Worm (Caenorhabditis elegans): ENCODE measurements around the gene Y38E10A.3.

Y38E10A.3 gene

DNA sequence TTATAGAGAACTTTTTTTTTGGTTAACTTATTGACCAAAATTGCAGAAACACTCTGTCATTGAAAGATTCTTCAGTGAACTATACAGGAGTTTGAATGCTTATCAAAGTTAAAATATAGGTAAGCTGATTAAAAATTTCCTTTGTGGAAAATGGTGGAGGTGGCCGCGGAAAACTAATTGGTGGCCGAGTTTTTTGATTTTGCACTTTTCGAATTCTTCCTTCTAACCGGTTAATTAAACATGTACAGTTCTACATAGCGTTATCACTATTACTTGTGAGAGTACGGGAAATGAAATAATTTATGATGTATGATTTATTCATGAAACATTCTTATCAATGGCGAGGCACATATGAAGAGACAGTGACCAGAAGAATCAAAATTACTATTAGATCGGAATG, 3.2 kb upstream of the Y38E10A.3 start, which contains the start of gene clec-8:
clec-8 (minus strand) TSS at position 308 of the 400 bp plus-strand sequence.
- TF ChIP-seq W03F9.2 (tag; optimal IDR thresholded peaks at IDR 0.05) (no peak), dao-5 (tag; optimal IDR thresholded peaks at IDR 0.05) (no peak), him-1 (tag; optimal IDR thresholded peaks at IDR 0.05) (no peak)

- TF ChIP-seq him-1 (tag; optimal IDR thresholded peaks at IDR 0.05) (no peak), W03F9.2 (tag; optimal IDR thresholded peaks at IDR 0.05) (no peak), dao-5 (tag; optimal IDR thresholded peaks at IDR 0.05) (no peak)
Measured at ce11 chrII:12573541-12573940, 1.0 kb downstream of the Y38E10A.3 start, which contains the start of gene Y38E10A.2. TSS of gene Y38E10A.2 (minus strand) at chrII:12573641.

- TF ChIP-seq W03F9.2 (tag; optimal IDR thresholded peaks at IDR 0.05) = no peak
- no peak for TF ChIP-seq him-1 (tag; optimal IDR thresholded peaks at IDR 0.05)
- TF ChIP-seq dao-5 (tag; optimal IDR thresholded peaks at IDR 0.05) = no peak
Measured at ce11 chrII:12572760-12573159, 1.8 kb downstream of the Y38E10A.3 start, which contains the start of gene Y38E10A.35. TSS of gene Y38E10A.35 (minus strand) at chrII:12572860.

DNA sequence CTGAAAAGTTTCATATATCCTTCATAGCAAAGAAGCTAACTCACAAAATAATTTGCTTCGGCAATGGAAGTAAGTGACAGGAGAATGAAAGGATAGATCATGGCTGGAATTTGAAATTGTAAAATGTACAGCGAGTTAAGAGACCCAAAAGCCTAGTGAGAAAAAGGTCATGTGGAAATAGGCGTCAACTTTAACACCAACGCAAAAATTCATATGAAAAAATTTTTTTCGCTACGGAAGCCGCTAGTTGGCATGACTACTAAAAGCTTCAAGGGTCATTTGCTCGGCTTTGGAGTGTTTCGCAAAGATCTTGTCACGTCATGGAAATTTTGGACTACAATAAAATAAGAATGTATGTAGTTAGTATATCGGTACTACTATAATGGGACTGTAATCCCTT, 4.0 kb downstream of the Y38E10A.3 start, which contains the start of gene Y38E10A.1:
Y38E10A.1 (minus strand) TSS at position 101 of the 400 bp plus-strand sequence.
- no peak for TF ChIP-seq him-1 (tag; optimal IDR thresholded peaks at IDR 0.05)
- TF ChIP-seq W03F9.2 (tag; optimal IDR thresholded peaks at IDR 0.05) = no peak
- TF ChIP-seq dao-5 (tag; optimal IDR thresholded peaks at IDR 0.05) = no peak

DNA sequence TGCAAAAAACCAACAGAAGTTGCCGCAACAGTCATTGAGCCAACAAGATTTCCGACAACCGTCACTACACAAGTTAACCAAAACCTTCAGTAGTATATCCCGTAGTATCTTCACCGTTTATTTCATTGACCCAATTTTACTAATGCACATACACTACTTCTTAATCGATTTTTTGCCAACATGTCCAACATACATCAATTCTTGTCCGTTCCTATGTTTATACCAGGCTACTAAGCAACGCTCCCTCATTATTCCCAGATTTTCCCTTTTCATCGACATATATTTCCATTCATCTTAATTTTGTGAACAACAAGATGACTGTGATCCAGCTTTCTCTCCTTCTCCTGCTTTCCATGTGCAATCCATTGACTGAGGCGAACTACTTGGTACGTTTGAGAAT, 8.7 kb downstream of the Y38E10A.3 start, which contains the start of gene F49C5.7:
F49C5.7 (plus strand) TSS at position 301 of the 400 bp plus-strand sequence.
- TF ChIP-seq W03F9.2 (tag; optimal IDR thresholded peaks at IDR 0.05) = no peak
- no peak for TF ChIP-seq dao-5 (tag; optimal IDR thresholded peaks at IDR 0.05)
- no peak for TF ChIP-seq him-1 (tag; optimal IDR thresholded peaks at IDR 0.05)

- TF ChIP-seq him-1 (tag; optimal IDR thresholded peaks at IDR 0.05) (no peak), dao-5 (tag; optimal IDR thresholded peaks at IDR 0.05) (no peak), W03F9.2 (tag; optimal IDR thresholded peaks at IDR 0.05) (no peak)
Measured at ce11 chrII:12560210-12560609, 14.4 kb downstream of the Y38E10A.3 start, which contains the start of gene F49C5.12. TSS of gene F49C5.12 (minus strand) at chrII:12560310.

DNA sequence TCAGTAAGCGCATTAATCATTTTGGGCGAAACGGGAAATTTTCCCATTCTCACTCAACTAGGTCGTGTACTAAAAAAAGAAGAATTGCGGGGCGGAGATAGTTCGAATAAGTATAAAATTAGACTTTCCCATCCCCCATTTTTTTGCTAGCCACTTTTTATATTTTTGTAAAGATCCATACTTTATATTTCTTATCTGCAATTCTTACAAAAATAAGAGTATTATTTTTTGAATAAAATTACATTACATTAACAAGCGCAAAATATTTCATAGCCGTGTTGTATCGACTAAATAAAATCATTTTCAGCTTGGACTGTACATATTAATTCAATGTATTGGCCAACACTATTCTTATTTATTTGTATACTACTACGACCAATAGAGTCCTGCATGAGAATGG, 19.0 kb downstream of the Y38E10A.3 start, which contains the start of gene F49C5.11:
F49C5.11 (plus strand) TSS at position 301 of the 400 bp plus-strand sequence.
- TF ChIP-seq him-1 (tag; optimal IDR thresholded peaks at IDR 0.05) (no peak), W03F9.2 (tag; optimal IDR thresholded peaks at IDR 0.05) (no peak), dao-5 (tag; optimal IDR thresholded peaks at IDR 0.05) (no peak)

DNA sequence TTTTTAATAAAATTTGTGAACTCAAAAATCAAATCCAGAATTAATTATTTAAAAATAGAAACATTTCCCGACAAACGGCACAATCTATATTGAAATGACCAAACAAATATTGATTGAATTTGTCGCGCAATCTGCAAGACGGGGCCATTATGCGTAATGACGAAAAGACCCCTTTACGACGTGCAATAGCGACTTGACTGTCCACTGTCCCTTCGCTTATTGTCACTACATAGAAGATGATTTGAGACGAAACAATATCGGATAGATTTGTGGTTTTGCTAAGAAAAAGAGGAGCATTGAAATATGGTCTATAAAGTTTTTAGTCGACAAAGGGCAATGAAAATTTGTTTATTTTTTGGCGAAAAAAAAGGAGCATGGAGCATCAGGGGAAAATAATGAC, 23.6 kb downstream of the Y38E10A.3 start:
- no peak for TF ChIP-seq W03F9.2 (tag; optimal IDR thresholded peaks at IDR 0.05)

ce11 chrII:12549613-12550012, 25.0 kb downstream of the Y38E10A.3 start:
- TF ChIP-seq him-1 (tag; optimal IDR thresholded peaks at IDR 0.05) = no peak
- no peak for TF ChIP-seq dao-5 (tag; optimal IDR thresholded peaks at IDR 0.05)
- TF ChIP-seq W03F9.2 (tag; optimal IDR thresholded peaks at IDR 0.05) = no peak

- TF ChIP-seq W03F9.2 (tag; optimal IDR thresholded peaks at IDR 0.05) = no peak
- no peak for TF ChIP-seq dao-5 (tag; optimal IDR thresholded peaks at IDR 0.05)
- TF ChIP-seq him-1 (tag; optimal IDR thresholded peaks at IDR 0.05) = no peak
Measured at ce11 chrII:12547547-12547946, 27.0 kb downstream of the Y38E10A.3 start, which contains the start of gene F49C5.16. TSS of gene F49C5.16 (plus strand) at chrII:12547847.

- TF ChIP-seq him-1 (tag; optimal IDR thresholded peaks at IDR 0.05) (no peak), W03F9.2 (tag; optimal IDR thresholded peaks at IDR 0.05) (no peak), dao-5 (tag; optimal IDR thresholded peaks at IDR 0.05) (no peak)
Measured at ce11 chrII:12546413-12546812, 28.2 kb downstream of the Y38E10A.3 start, which contains the start of the genes F49C5.5 and F49C5.10. TSS of gene F49C5.5 (minus strand) at chrII:12546513. TSS of gene F49C5.10 (plus strand) at chrII:12546756.

DNA sequence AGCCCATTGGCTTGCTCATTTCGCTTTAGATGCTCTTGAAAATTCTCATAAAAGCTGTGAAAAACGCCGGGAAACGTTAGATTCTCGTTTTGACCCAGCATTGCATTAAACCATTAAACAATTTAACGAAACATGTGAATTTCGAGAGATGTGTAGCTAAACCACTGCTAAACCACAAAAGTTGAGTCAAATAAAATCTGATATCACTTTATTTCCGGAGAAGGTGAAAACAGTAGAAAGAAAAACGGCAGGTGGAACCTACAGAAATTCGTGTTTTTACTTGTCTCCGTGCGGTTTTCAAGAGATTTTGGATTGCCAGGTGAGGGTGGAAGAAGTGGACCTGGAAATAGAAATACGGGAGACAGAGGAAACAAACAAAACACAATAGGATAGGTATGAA, 30.0 kb downstream of the Y38E10A.3 start, which contains the start of gene F49C5.9:
F49C5.9 (minus strand) TSS at position 101 of the 400 bp plus-strand sequence.
- no peak for TF ChIP-seq W03F9.2 (tag; optimal IDR thresholded peaks at IDR 0.05)
- no peak for TF ChIP-seq him-1 (tag; optimal IDR thresholded peaks at IDR 0.05)
- TF ChIP-seq dao-5 (tag; optimal IDR thresholded peaks at IDR 0.05) = no peak

DNA sequence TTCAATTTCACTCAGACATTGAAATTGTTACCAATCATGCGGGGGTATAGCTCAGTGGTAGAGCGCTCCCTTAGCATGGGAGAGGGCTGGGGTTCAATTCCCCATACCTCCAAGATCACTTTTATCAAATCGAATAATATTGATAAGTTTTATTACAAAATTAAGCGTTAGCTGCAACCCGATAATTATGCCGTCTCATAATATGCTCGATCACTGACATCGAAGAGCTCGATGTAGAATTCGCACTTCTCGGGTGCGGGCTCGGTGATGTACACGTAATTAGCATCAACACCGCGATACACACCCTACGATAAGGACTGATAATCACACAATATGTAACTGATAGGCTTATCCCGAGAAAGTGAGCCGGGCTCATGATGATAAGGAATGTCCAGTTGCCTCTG, 32.0 kb downstream of the Y38E10A.3 start:
- TF ChIP-seq W03F9.2 (tag; optimal IDR thresholded peaks at IDR 0.05) (no peak), dao-5 (tag; optimal IDR thresholded peaks at IDR 0.05) (no peak), him-1 (tag; optimal IDR thresholded peaks at IDR 0.05) (no peak)

DNA sequence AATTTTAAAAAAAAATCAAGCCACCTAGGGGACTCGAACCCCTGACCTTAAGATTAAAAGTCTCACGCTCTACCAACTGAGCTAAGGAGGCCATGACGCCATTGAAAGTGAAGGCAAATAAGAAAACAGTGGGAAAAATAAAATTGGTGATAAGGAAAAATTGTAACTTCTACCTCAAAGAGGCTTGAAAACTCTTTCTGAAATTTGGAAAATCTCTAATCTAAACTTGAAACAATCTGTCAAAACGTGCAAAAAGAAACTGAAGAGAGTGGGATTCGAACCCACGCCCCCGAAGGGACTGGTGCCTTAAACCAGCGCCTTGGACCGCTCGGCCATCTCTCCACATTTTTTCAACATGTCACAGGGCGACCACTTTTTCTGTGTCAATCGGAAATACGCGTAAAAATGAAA, 32.9 kb downstream of the Y38E10A.3 start:
- TF ChIP-seq dao-5 (tag; optimal IDR thresholded peaks at IDR 0.05) = peak; percentile 64

ce11 chrII:12539395-12539794, 35.2 kb downstream of the Y38E10A.3 start:
- TF ChIP-seq dao-5 (tag; optimal IDR thresholded peaks at IDR 0.05) (no peak), him-1 (tag; optimal IDR thresholded peaks at IDR 0.05) (no peak)
